Fruit fly (Drosophila melanogaster) whole organism, embryonic: ENCODE measurements around the gene 14-3-3epsilon.

Experiments used
- Aef1 ChIP-seq: fragments of 200-800 bp; sonication (Bioruptor generic); IDR thresholded peaks from 3 replicates; pipeline ENCODE4 v1.3.6; 2022; ENCODE audit warnings: missing biosample characterization, missing genetic modification characterization
- CG10979 ChIP-seq: fragments of 200-800 bp; sonication (Bioruptor generic); optimal IDR thresholded peaks from 2 replicates; lab custom pipeline; 2018; ENCODE audit warnings: missing biosample characterization, mild to moderate bottlenecking, missing genetic modification characterization, moderate library complexity
- CG11456 ChIP-seq: fragments of 200-800 bp; sonication (Bioruptor generic); IDR thresholded peaks from 3 replicates; pipeline ENCODE4 v1.3.6; 2022; ENCODE audit warnings: missing biosample characterization, missing genetic modification characterization
- CG12071 ChIP-seq: fragments of 200-800 bp; sonication (Bioruptor generic); optimal IDR thresholded peaks from 3 replicates; lab custom pipeline; 2018; ENCODE audit warnings: missing biosample characterization, mild to moderate bottlenecking, missing genetic modification characterization
- CG13123 ChIP-seq: fragments of 200-800 bp; sonication (Bioruptor generic); optimal IDR thresholded peaks from 2 replicates; lab custom pipeline; 2016; ENCODE audit warnings: missing biosample characterization, missing genetic modification characterization
- CG15601 ChIP-seq: fragments of 200-800 bp; sonication (Bioruptor generic); optimal IDR thresholded peaks from 3 replicates; lab custom pipeline; 2019; ENCODE audit warnings: missing biosample characterization, mild to moderate bottlenecking, missing genetic modification characterization, moderate library complexity
- CG1603 ChIP-seq: fragments of 200-800 bp; sonication (Bioruptor generic); optimal IDR thresholded peaks from 2 replicates; lab custom pipeline; 2019; ENCODE audit warnings: missing biosample characterization, mild to moderate bottlenecking, missing genetic modification characterization, moderate library complexity
- CG1647 ChIP-seq: fragments of 200-800 bp; sonication (Bioruptor generic); optimal IDR thresholded peaks from 3 replicates; lab custom pipeline; 2016; ENCODE audit warnings: missing biosample characterization, missing genetic modification characterization
- CG16863 ChIP-seq: fragments of 200-800 bp; sonication (Bioruptor generic); optimal IDR thresholded peaks from 3 replicates; lab custom pipeline; 2016; ENCODE audit warnings: missing biosample characterization, missing genetic modification characterization
- CG17361 ChIP-seq: fragments of 200-800 bp; sonication (Bioruptor generic); IDR thresholded peaks from 3 replicates; pipeline ENCODE4 v1.3.6; 2022; ENCODE audit warnings: missing biosample characterization, missing genetic modification characterization
- CG1832 ChIP-seq: fragments of 200-800 bp; sonication (Bioruptor generic); optimal IDR thresholded peaks from 2 replicates; lab custom pipeline; 2017; ENCODE audit warnings: missing biosample characterization, mild to moderate bottlenecking, missing genetic modification characterization, inconsistent platforms
- CG3065 ChIP-seq: fragments of 200-800 bp; sonication (Bioruptor generic); optimal IDR thresholded peaks from 2 replicates; lab custom pipeline; 2016; ENCODE audit warnings: missing biosample characterization, missing genetic modification characterization
- CG4328 ChIP-seq: fragments of 200-800 bp; sonication (Bioruptor generic); optimal IDR thresholded peaks from 3 replicates; lab custom pipeline; 2017; ENCODE audit warnings: missing biosample characterization, missing genetic modification reagents, missing genetic modification characterization
- CG4424 ChIP-seq: fragments of 200-800 bp; sonication (Bioruptor generic); optimal IDR thresholded peaks from 3 replicates; lab custom pipeline; 2016; ENCODE audit warnings: missing biosample characterization, missing genetic modification characterization
- CG8388 ChIP-seq: fragments of 200-800 bp; sonication (Bioruptor generic); optimal IDR thresholded peaks from 2 replicates; lab custom pipeline; 2019; ENCODE audit warnings: missing biosample characterization, mild to moderate bottlenecking, missing genetic modification characterization, moderate library complexity
- CG8924 ChIP-seq: fragments of 200-800 bp; optimal IDR thresholded peaks from 3 replicates; lab custom pipeline; 2019; ENCODE audit warnings: missing biosample characterization, mild to moderate bottlenecking, missing genetic modification characterization, moderate library complexity
- CG9932 ChIP-seq: fragments of 200-800 bp; sonication (Bioruptor generic); IDR thresholded peaks from 2 replicates; pipeline ENCODE4 v1.3.6; 2022; ENCODE audit warnings: missing biosample characterization, missing genetic modification characterization
- D19A ChIP-seq: fragments of 200-800 bp; optimal IDR thresholded peaks from 3 replicates; lab custom pipeline; 2019; ENCODE audit warnings: missing biosample characterization, mild to moderate bottlenecking, missing genetic modification characterization, moderate library complexity
- Dbx ChIP-seq: fragments of 200-800 bp; sonication (Bioruptor generic); IDR thresholded peaks from 3 replicates; pipeline ENCODE4 v1.3.6; 2022; ENCODE audit warnings: missing biosample characterization, missing genetic modification characterization
- Dip3 ChIP-seq: fragments of 200-800 bp; sonication (Bioruptor generic); optimal IDR thresholded peaks from 3 replicates; lab custom pipeline; 2016; ENCODE audit warnings: missing biosample characterization, missing genetic modification characterization
- Neu2 ChIP-seq: fragments of 200-800 bp; sonication (Bioruptor generic); optimal IDR thresholded peaks from 3 replicates; lab custom pipeline; 2016; ENCODE audit warnings: missing biosample characterization, missing genetic modification characterization, borderline replicate concordance
- Opbp ChIP-seq: fragments of 200-800 bp; sonication (Bioruptor generic); IDR thresholded peaks from 3 replicates; pipeline ENCODE4 v1.3.6; 2022; ENCODE audit warnings: missing biosample characterization, missing genetic modification characterization; ENCODE audit not compliant: partially characterized antibody
- PHDP ChIP-seq: fragments of 200-800 bp; sonication (Bioruptor generic); optimal IDR thresholded peaks from 3 replicates; lab custom pipeline; 2018; ENCODE audit warnings: missing biosample characterization, mild to moderate bottlenecking, missing genetic modification characterization, moderate library complexity
- Pdp1 ChIP-seq, 2 experiments: fragments of 200-800 bp; sonication (Bioruptor generic); optimal IDR thresholded peaks; 3 replicates each; lab custom pipeline; 2016; ENCODE audit warnings: missing biosample characterization in 2 of 2, missing genetic modification characterization in 2 of 2, mild to moderate bottlenecking in 1 of 2, moderate library complexity in 1 of 2
- Ptx1 ChIP-seq: fragments of 200-800 bp; sonication (Bioruptor generic); IDR thresholded peaks from 2 replicates; pipeline ENCODE4 v1.3.6; 2022; ENCODE audit warnings: missing biosample characterization, missing genetic modification characterization
- Scr ChIP-seq: fragments of 200-800 bp; sonication (Bioruptor generic); IDR thresholded peaks from 2 replicates; pipeline ENCODE4 v1.3.6; 2022; ENCODE audit warnings: missing biosample characterization, missing genetic modification characterization; ENCODE audit not compliant: partially characterized antibody
- br ChIP-seq: fragments of >200 bp; optimal IDR thresholded peaks from 2 replicates; lab custom pipeline; 2017
- cas ChIP-seq: fragments of 200-800 bp; sonication (Bioruptor generic); IDR thresholded peaks from 2 replicates; pipeline ENCODE4 v1.3.6; 2022; ENCODE audit warnings: missing biosample characterization, missing genetic modification characterization
- chif ChIP-seq, 2 experiments: fragments of 200-800 bp; sonication (Bioruptor generic); optimal IDR thresholded peaks; 3 replicates each; lab custom pipeline; 2016; ENCODE audit warnings: missing biosample characterization in 2 of 2, missing genetic modification characterization in 2 of 2
- ci ChIP-seq: fragments of 200-800 bp; sonication (Bioruptor generic); IDR thresholded peaks from 3 replicates; pipeline ENCODE4 v1.3.6; 2022; ENCODE audit warnings: missing biosample characterization, missing genetic modification characterization
- dati ChIP-seq: fragments of 200-800 bp; sonication (Bioruptor generic); IDR thresholded peaks from 2 replicates; pipeline ENCODE4 v1.3.6; 2022; ENCODE audit warnings: missing biosample characterization, missing genetic modification characterization
- esg ChIP-seq: fragments of 200-800 bp; sonication (Bioruptor generic); conservative IDR thresholded peaks from 2 replicates; pipeline ENCODE4 v1.3.6; 2022; ENCODE audit warnings: missing biosample characterization, missing genetic modification characterization
- eve ChIP-seq, 2 experiments: fragments of >200 bp; optimal IDR thresholded peaks; 2 replicates each; lab custom pipeline; 2017; ENCODE audit warnings: missing biosample characterization in 2 of 2, missing genetic modification characterization in 2 of 2
- gem ChIP-seq: fragments of 200-800 bp; sonication (Bioruptor generic); optimal IDR thresholded peaks from 2 replicates; lab custom pipeline; 2019; ENCODE audit warnings: missing biosample characterization, mild to moderate bottlenecking, missing genetic modification characterization, moderate library complexity
- gt ChIP-seq: fragments of 200-800 bp; sonication (Bioruptor generic); IDR thresholded peaks from 2 replicates; pipeline ENCODE4 v1.3.6; 2022; ENCODE audit warnings: missing biosample characterization, missing genetic modification characterization
- h ChIP-seq: fragments of >200 bp; optimal IDR thresholded peaks from 2 replicates; lab custom pipeline; 2017
- lbe ChIP-seq: fragments of 200-800 bp; sonication (Bioruptor generic); optimal IDR thresholded peaks from 2 replicates; lab custom pipeline; 2016; ENCODE audit warnings: missing biosample characterization, mild to moderate bottlenecking, missing genetic modification characterization
- lmd ChIP-seq: fragments of 200-800 bp; sonication (Bioruptor generic); IDR thresholded peaks from 2 replicates; pipeline ENCODE4 v1.3.6; 2022; ENCODE audit warnings: missing biosample characterization, missing genetic modification characterization
- nmo ChIP-seq: fragments of 200-800 bp; sonication (Bioruptor generic); optimal IDR thresholded peaks from 2 replicates; lab custom pipeline; 2018; ENCODE audit warnings: missing biosample characterization, mild to moderate bottlenecking, missing genetic modification characterization, moderate library complexity
- phol ChIP-seq: fragments of 200-800 bp; sonication (Bioruptor generic); optimal IDR thresholded peaks from 3 replicates; lab custom pipeline; 2018; ENCODE audit warnings: missing biosample characterization, mild to moderate bottlenecking, missing genetic modification characterization, moderate library complexity
- run ChIP-seq: fragments of 200-800 bp; sonication (Bioruptor generic); optimal IDR thresholded peaks from 3 replicates; lab custom pipeline; 2018; ENCODE audit warnings: missing biosample characterization, mild to moderate bottlenecking, missing genetic modification characterization
- sima ChIP-seq: fragments of 200-800 bp; sonication (Bioruptor generic); optimal IDR thresholded peaks from 2 replicates; lab custom pipeline; 2016; ENCODE audit warnings: missing biosample characterization, missing genetic modification characterization
- slp2 ChIP-seq: fragments of 200-800 bp; sonication (Bioruptor generic); optimal IDR thresholded peaks from 2 replicates; lab custom pipeline; 2016; ENCODE audit warnings: missing biosample characterization, missing genetic modification characterization
- sr ChIP-seq: fragments of 200-800 bp; sonication (Bioruptor generic); IDR thresholded peaks from 3 replicates; pipeline ENCODE4 v1.3.6; 2022; ENCODE audit warnings: missing biosample characterization, missing genetic modification characterization
- tna ChIP-seq: fragments of 200-800 bp; sonication (Bioruptor generic); IDR thresholded peaks from 2 replicates; pipeline ENCODE4 v1.3.6; 2022; ENCODE audit warnings: missing biosample characterization, missing genetic modification characterization; ENCODE audit not compliant: partially characterized antibody
- twi ChIP-seq: fragments of 200-800 bp; optimal IDR thresholded peaks from 2 replicates; lab custom pipeline; 2019; ENCODE audit warnings: missing biosample characterization, mild to moderate bottlenecking, missing genetic modification characterization, moderate library complexity
- vnd ChIP-seq: fragments of 200-800 bp; sonication (Bioruptor generic); IDR thresholded peaks from 3 replicates; pipeline ENCODE4 v1.3.6; 2022; ENCODE audit warnings: missing biosample characterization, missing genetic modification characterization; ENCODE audit not compliant: partially characterized antibody
- vvl ChIP-seq: fragments of 200-800 bp; sonication (Bioruptor generic); IDR thresholded peaks from 2 replicates; pipeline ENCODE4 v1.3.6; 2022; ENCODE audit warnings: missing biosample characterization, missing genetic modification characterization
- zf30C ChIP-seq: fragments of 200-800 bp; sonication (Bioruptor generic); optimal IDR thresholded peaks from 3 replicates; lab custom pipeline; 2018; ENCODE audit warnings: missing biosample characterization, mild to moderate bottlenecking, missing genetic modification characterization
- zfh2 ChIP-seq: fragments of 200-800 bp; sonication (Bioruptor generic); optimal IDR thresholded peaks from 2 replicates; lab custom pipeline; 2016; ENCODE audit warnings: missing biosample characterization, missing genetic modification characterization

Gene 14-3-3epsilon

dm6 chr3R:18297444-18298297, 55.3 kb downstream of the 14-3-3epsilon start (continued):
- no peak for TF ChIP-seq vnd (GFP tag; lab: Robert Waterston, UW)
- no peak for TF ChIP-seq CG15601
- no peak for TF ChIP-seq Dip3 (GFP tag; lab: Kevin White, UChicago)
- no peak for TF ChIP-seq gt (GFP tag; lab: Robert Waterston, UW)
- no peak for TF ChIP-seq Opbp (GFP tag; lab: Robert Waterston, UW)
- no peak; the same call in 2 of the 3 replicates for TF ChIP-seq sr
- no peak for TF ChIP-seq ci (GFP tag; lab: Robert Waterston, UW)
- TF ChIP-seq CG11456, result no peak
- no peak for TF ChIP-seq br (lab: Kevin White, UChicago)
- no peak for TF ChIP-seq D19A (tag; lab: Kevin White, UChicago)
- peak; percentile 4 for TF ChIP-seq CG10979 (tag; lab: Kevin White, UChicago)
- TF ChIP-seq nmo (GFP tag; lab: Kevin White, UChicago), result peak; percentile 21
- no peak for TF ChIP-seq h
- no peak for TF ChIP-seq Dbx (GFP tag; lab: Robert Waterston, UW)
- no peak for TF ChIP-seq CG16863 (GFP tag; lab: Kevin White, UChicago)
- no peak for TF ChIP-seq esg (GFP tag; lab: Robert Waterston, UW)
- no peak for TF ChIP-seq dati (GFP tag; lab: Robert Waterston, UW)
- TF ChIP-seq tna, result no peak
- peak; percentile 50 for TF ChIP-seq CG1603 (tag; lab: Kevin White, UChicago)
- TF ChIP-seq lmd, result 0 out of 2 replicates have a peak, but pooled peaks have one; percentile 10
- no peak for TF ChIP-seq sima (GFP tag; lab: Kevin White, UChicago)
- peak; percentile 39; the same call in 1 of the 2 replicates for TF ChIP-seq vvl
- no peak for TF ChIP-seq Aef1 (GFP tag; lab: Robert Waterston, UW)
- no peak for TF ChIP-seq slp2 (GFP tag; lab: Kevin White, UChicago)
- 0 out of 3 replicates have a peak, but pooled peaks have one; percentile 16 for TF ChIP-seq CG17361 (GFP tag; lab: Robert Waterston, UW)
- TF ChIP-seq lbe (GFP tag; lab: Kevin White, UChicago), result no peak
- TF ChIP-seq zf30C (GFP tag; lab: Kevin White, UChicago), result peak; percentile 61
- no peak for TF ChIP-seq CG1647 (GFP tag; lab: Kevin White, UChicago)
- no peak for TF ChIP-seq CG4328 (GFP tag; lab: Kevin White, UChicago)
- TF ChIP-seq CG9932 (GFP tag; lab: Robert Waterston, UW), result no peak
- peak; percentile 5 for TF ChIP-seq CG8388
- peak in 1 of 2 experiments; percentile 23 for TF ChIP-seq eve (GFP tag; optimal IDR thresholded peaks at IDR 0.05; lab: Kevin White, UChicago)
- no peak for TF ChIP-seq cas
- 0 out of 2 replicates have a peak, but pooled peaks have one; percentile 33 for TF ChIP-seq Ptx1 (GFP tag; lab: Robert Waterston, UW)
- no peak for TF ChIP-seq run
- no peak for TF ChIP-seq zfh2 (GFP tag; lab: Kevin White, UChicago)
- TF ChIP-seq CG13123 (GFP tag; lab: Kevin White, UChicago), result no peak
- TF ChIP-seq chif (GFP tag; optimal IDR thresholded peaks at IDR 0.05; lab: Kevin White, UChicago), result peak in 1 of 2 experiments; percentile 3
- no peak for TF ChIP-seq CG4424 (GFP tag; lab: Kevin White, UChicago)
- TF ChIP-seq twi (tag; lab: Kevin White, UChicago), result peak; percentile 75
- no peak for TF ChIP-seq Scr (GFP tag; lab: Robert Waterston, UW)
- no peak for TF ChIP-seq CG3065 (GFP tag; lab: Kevin White, UChicago)
- TF ChIP-seq CG8924 (tag; lab: Kevin White, UChicago), result peak; percentile 12
- no peak for TF ChIP-seq CG1832 (GFP tag; lab: Kevin White, UChicago)
- no peak for TF ChIP-seq PHDP (tag; lab: Kevin White, UChicago)
- TF ChIP-seq CG12071 (GFP tag; lab: Kevin White, UChicago), result no peak
- peak in 1 of 2 experiments; percentile 94 for TF ChIP-seq Pdp1 (GFP tag; optimal IDR thresholded peaks at IDR 0.05; lab: Kevin White, UChicago)
- no peak for TF ChIP-seq Neu2 (GFP tag; lab: Kevin White, UChicago)
- TF ChIP-seq gem (tag; lab: Kevin White, UChicago), result peak; percentile 27
- peak; percentile 9 for TF ChIP-seq phol
